Worm (Caenorhabditis elegans) whole organism, L4 larva: ENCODE results near the gene hpo-30.

Experiments
- F26F4.8 ChIP-seq: fragments of 200-800 bp; sonication (Bioruptor generic); conservative IDR thresholded peaks from 2 replicates; pipeline ENCODE4 v1.3.6; 2022; ENCODE audit warnings: missing genetic modification characterization, missing compliant biosample characterization
- F37D6.2 ChIP-seq: sonication (generic microtip); optimal IDR thresholded peaks from 2 replicates; lab custom pipeline; 2016; ENCODE audit warnings: mild to moderate bottlenecking, missing genetic modification characterization, missing compliant biosample characterization
- R02D3.7 ChIP-seq: fragments of 150-350 bp; sonication (generic microtip); optimal IDR thresholded peaks from 3 replicates; lab custom pipeline; 2014; ENCODE audit warnings: missing biosample characterization, missing genetic modification characterization
- Y48G9A.11 ChIP-seq: fragments of 200-800 bp; sonication (Bioruptor generic); IDR thresholded peaks from 2 replicates; pipeline ENCODE4 v1.3.6; 2022; ENCODE audit warnings: missing genetic modification reagents, missing genetic modification characterization, missing compliant biosample characterization
- Y75B8A.6 ChIP-seq: fragments of 200-800 bp; sonication (Bioruptor generic); IDR thresholded peaks from 2 replicates; pipeline ENCODE4 v1.3.6; 2022; ENCODE audit warnings: missing genetic modification reagents, missing genetic modification characterization, missing compliant biosample characterization
- ZK337.2 ChIP-seq: fragments of 200-800 bp; sonication (Bioruptor generic); IDR thresholded peaks from 2 replicates; pipeline ENCODE4 v1.3.6; 2022; ENCODE audit warnings: missing genetic modification reagents, missing genetic modification characterization, missing compliant biosample characterization
- ZK546.5 ChIP-seq, 2 experiments: sonication (generic microtip); optimal IDR thresholded peaks; 2 replicates each; lab custom pipeline; 2017; ENCODE audit warnings: missing biosample characterization in 2 of 2, missing genetic modification characterization in 2 of 2
- aha-1 ChIP-seq: fragments of 150-350 bp; peaks from one replicate; lab custom pipeline; 2014; ENCODE audit warnings: missing biosample characterization, missing genetic modification characterization
- arid-1 ChIP-seq: fragments of 200-800 bp; sonication (Bioruptor generic); conservative IDR thresholded peaks from 2 replicates; pipeline ENCODE4 v1.3.6; 2022; ENCODE audit warnings: missing genetic modification reagents, missing genetic modification characterization, missing compliant biosample characterization
- ceh-62 ChIP-seq: sonication (generic microtip); optimal IDR thresholded peaks from 2 replicates; lab custom pipeline; 2017; ENCODE audit warnings: missing biosample characterization, missing genetic modification characterization
- ceh-82 ChIP-seq: sonication (generic microtip); optimal IDR thresholded peaks from 2 replicates; lab custom pipeline; 2017; ENCODE audit warnings: missing biosample characterization, missing genetic modification characterization
- cey-2 ChIP-seq: sonication (generic microtip); optimal IDR thresholded peaks from 3 replicates; lab custom pipeline; 2017; ENCODE audit warnings: missing genetic modification characterization, mild to moderate bottlenecking, missing compliant biosample characterization, antibody characterized with exemption, borderline replicate concordance; ENCODE audit not compliant: insufficient read depth
- ctbp-1 ChIP-seq: fragments of 200-800 bp; sonication (Bioruptor generic); IDR thresholded peaks from 2 replicates; pipeline ENCODE4 v1.3.6; 2022; ENCODE audit warnings: missing genetic modification reagents, missing genetic modification characterization, missing compliant biosample characterization
- daf-16 ChIP-seq, 3 experiments: sonication (generic microtip); optimal IDR thresholded peaks; 2 replicates each; lab custom pipeline; 2016 to 2017; ENCODE audit warnings: missing genetic modification characterization in 3 of 3, missing genetic modification reagents in 3 of 3, mild to moderate bottlenecking in 2 of 3, missing compliant biosample characterization in 2 of 3, missing biosample characterization in 1 of 3, moderate library complexity in 1 of 3
- dmd-8 ChIP-seq: fragments of 200-800 bp; sonication (Bioruptor generic); IDR thresholded peaks from 2 replicates; pipeline ENCODE4 v1.3.6; 2022; ENCODE audit warnings: missing genetic modification characterization, missing compliant biosample characterization
- dmd-9 ChIP-seq: fragments of 200-800 bp; sonication (Bioruptor generic); IDR thresholded peaks from 2 replicates; pipeline ENCODE4 v1.3.6; 2022; ENCODE audit warnings: missing genetic modification reagents, missing genetic modification characterization, missing compliant biosample characterization
- duxl-1 ChIP-seq: sonication (generic microtip); optimal IDR thresholded peaks from 2 replicates; lab custom pipeline; 2016; ENCODE audit warnings: mild to moderate bottlenecking, missing genetic modification characterization, moderate library complexity, missing compliant biosample characterization; ENCODE audit not compliant: poor library complexity
- dve-1 ChIP-seq: sonication (generic microtip); optimal IDR thresholded peaks from 2 replicates; lab custom pipeline; 2017; ENCODE audit warnings: antibody characterized with exemption, mild to moderate bottlenecking, missing genetic modification characterization, missing compliant biosample characterization; ENCODE audit not compliant: insufficient read depth
- egl-43 ChIP-seq: fragments of 200-800 bp; sonication (Bioruptor generic); IDR thresholded peaks from 2 replicates; pipeline ENCODE4 v1.3.6; 2022; ENCODE audit warnings: missing genetic modification reagents, missing genetic modification characterization, missing compliant biosample characterization
- hmg-1.1 ChIP-seq: fragments of 200-800 bp; sonication (Bioruptor generic); IDR thresholded peaks from 2 replicates; pipeline ENCODE4 v1.3.6; 2022; ENCODE audit warnings: missing genetic modification reagents, missing genetic modification characterization, missing compliant biosample characterization
- jun-1 ChIP-seq: fragments of 150-350 bp; optimal IDR thresholded peaks from 2 replicates; lab custom pipeline; 2014; ENCODE audit warnings: missing biosample characterization, missing genetic modification reagents, missing genetic modification characterization
- lin-1 ChIP-seq: fragments of 200-800 bp; sonication (Bioruptor generic); IDR thresholded peaks from 2 replicates; pipeline ENCODE4 v1.3.6; 2022; ENCODE audit warnings: missing genetic modification reagents, missing genetic modification characterization, missing compliant biosample characterization
- lin-13 ChIP-seq: fragments of 150-350 bp; optimal IDR thresholded peaks from 2 replicates; lab custom pipeline; 2014; ENCODE audit warnings: missing biosample characterization, missing genetic modification reagents, missing genetic modification characterization
- lin-29 ChIP-seq: fragments of 200-800 bp; sonication (Bioruptor generic); IDR thresholded peaks from 2 replicates; pipeline ENCODE4 v1.3.6; 2022; ENCODE audit warnings: missing genetic modification reagents, missing genetic modification characterization, missing compliant biosample characterization
- lsy-2 ChIP-seq, 2 experiments: fragments of 150-350 bp in 1 of 2; sonication (generic microtip) in 1 of 2; optimal IDR thresholded peaks; 2 replicates each; lab custom pipeline; 2014 to 2017; ENCODE audit warnings: missing biosample characterization in 2 of 2, missing genetic modification characterization in 2 of 2
- madf-9 ChIP-seq: fragments of 200-800 bp; sonication (Bioruptor generic); conservative IDR thresholded peaks from 2 replicates; pipeline ENCODE4 v1.3.6; 2022; ENCODE audit warnings: missing genetic modification reagents, missing genetic modification characterization, missing compliant biosample characterization
- mdl-1 ChIP-seq, 2 experiments: fragments of 150-350 bp in 1 of 2; sonication (generic microtip) in 1 of 2; optimal IDR thresholded peaks; 2 replicates each; lab custom pipeline; 2014 to 2017; ENCODE audit warnings: missing biosample characterization in 2 of 2, missing genetic modification characterization in 2 of 2
- mep-1 ChIP-seq: fragments of 150-350 bp; sonication (generic microtip); optimal IDR thresholded peaks from 3 replicates; lab custom pipeline; 2014; ENCODE audit warnings: missing biosample characterization, missing genetic modification characterization
- mes-2 ChIP-seq: sonication (generic microtip); optimal IDR thresholded peaks from 2 replicates; lab custom pipeline; 2016; ENCODE audit warnings: missing genotype, mild to moderate bottlenecking, missing genetic modification characterization, missing compliant biosample characterization; ENCODE audit not compliant: poor library complexity, severe bottlenecking
- mxl-2 ChIP-seq: fragments of 200-800 bp; sonication (Bioruptor generic); conservative IDR thresholded peaks from 2 replicates; pipeline ENCODE4 v1.3.6; 2022; ENCODE audit warnings: missing genetic modification reagents, missing genetic modification characterization, missing compliant biosample characterization
- mxl-3 ChIP-seq: fragments of 200-800 bp; sonication (Bioruptor generic); optimal IDR thresholded peaks from 2 replicates; lab custom pipeline; 2018; ENCODE audit warnings: mild to moderate bottlenecking, missing genetic modification characterization, missing compliant biosample characterization
- nhr-10 ChIP-seq: fragments of 150-350 bp; optimal IDR thresholded peaks from 2 replicates; lab custom pipeline; 2014; ENCODE audit warnings: missing biosample characterization, missing genetic modification characterization
- nhr-102 ChIP-seq: sonication (generic microtip); optimal IDR thresholded peaks from 2 replicates; lab custom pipeline; 2016; ENCODE audit warnings: mild to moderate bottlenecking, missing genetic modification characterization, moderate library complexity, missing compliant biosample characterization
- nhr-237 ChIP-seq: sonication (generic microtip); optimal IDR thresholded peaks from 2 replicates; lab custom pipeline; 2017; ENCODE audit warnings: missing biosample characterization, missing genetic modification characterization
- nhr-6 ChIP-seq: fragments of 150-350 bp; optimal IDR thresholded peaks from 2 replicates; lab custom pipeline; 2014; ENCODE audit warnings: missing biosample characterization, missing genetic modification characterization
- nhr-76 ChIP-seq: fragments of 150-350 bp; optimal IDR thresholded peaks from 2 replicates; lab custom pipeline; 2014; ENCODE audit warnings: missing biosample characterization, missing genetic modification characterization
- nhr-77 ChIP-seq: fragments of 150-350 bp; optimal IDR thresholded peaks from 2 replicates; lab custom pipeline; 2014; ENCODE audit warnings: missing biosample characterization, missing genetic modification characterization
- php-3 ChIP-seq: fragments of 200-800 bp; sonication (Bioruptor generic); IDR thresholded peaks from 2 replicates; pipeline ENCODE4 v1.3.6; 2022; ENCODE audit warnings: missing genetic modification reagents, missing genetic modification characterization, missing compliant biosample characterization
- set-16 ChIP-seq: fragments of 200-800 bp; sonication (Bioruptor generic); IDR thresholded peaks from 2 replicates; pipeline ENCODE4 v1.3.6; 2022; ENCODE audit warnings: missing genetic modification reagents, missing genetic modification characterization, missing compliant biosample characterization
- snpc-1.2 ChIP-seq: fragments of 200-800 bp; sonication (Bioruptor generic); IDR thresholded peaks from 2 replicates; pipeline ENCODE4 v1.3.6; 2022; ENCODE audit warnings: missing genetic modification reagents, missing genetic modification characterization, missing compliant biosample characterization
- snpc-4 ChIP-seq: fragments of 150-350 bp; optimal IDR thresholded peaks from 2 replicates; lab custom pipeline; 2014; ENCODE audit warnings: missing biosample characterization, missing genetic modification characterization
- spr-1 ChIP-seq: sonication (generic microtip); optimal IDR thresholded peaks from 2 replicates; lab custom pipeline; 2016; ENCODE audit warnings: mild to moderate bottlenecking, missing genetic modification characterization, missing compliant biosample characterization
- tag-97 ChIP-seq: fragments of 200-800 bp; sonication (Bioruptor generic); IDR thresholded peaks from 2 replicates; pipeline ENCODE4 v1.3.6; 2022; ENCODE audit warnings: missing genetic modification characterization, missing compliant biosample characterization
- tra-1 ChIP-seq: fragments of 200-800 bp; sonication (Bioruptor generic); IDR thresholded peaks from 2 replicates; pipeline ENCODE4 v1.3.6; 2022; ENCODE audit warnings: missing genetic modification reagents, missing genetic modification characterization, missing compliant biosample characterization
- vab-7 ChIP-seq: fragments of 200-800 bp; sonication (Bioruptor generic); IDR thresholded peaks from 2 replicates; pipeline ENCODE4 v1.3.6; 2022; ENCODE audit warnings: missing genetic modification reagents, missing genetic modification characterization, missing compliant biosample characterization
- zag-1 ChIP-seq: fragments of 150-350 bp; optimal IDR thresholded peaks from 2 replicates; lab custom pipeline; 2014; ENCODE audit warnings: missing biosample characterization, missing genetic modification characterization
- zfp-2 ChIP-seq: sonication (generic microtip); optimal IDR thresholded peaks from 2 replicates; lab custom pipeline; 2016; ENCODE audit warnings: mild to moderate bottlenecking, missing genetic modification characterization, missing compliant biosample characterization
- zfp-3 ChIP-seq: fragments of 200-800 bp; sonication (Bioruptor generic); conservative IDR thresholded peaks from 2 replicates; pipeline ENCODE4 v1.3.6; 2022; ENCODE audit warnings: missing genetic modification reagents, missing genetic modification characterization, missing compliant biosample characterization
- zip-11 ChIP-seq: fragments of 200-800 bp; sonication (Bioruptor generic); IDR thresholded peaks from 2 replicates; pipeline ENCODE4 v1.3.6; 2022; ENCODE audit warnings: missing genetic modification characterization, missing compliant biosample characterization
- zip-2 ChIP-seq: fragments of 150-350 bp; optimal IDR thresholded peaks from 2 replicates; lab custom pipeline; 2014; ENCODE audit warnings: missing biosample characterization, missing genetic modification characterization

The hpo-30 gene

DNA sequence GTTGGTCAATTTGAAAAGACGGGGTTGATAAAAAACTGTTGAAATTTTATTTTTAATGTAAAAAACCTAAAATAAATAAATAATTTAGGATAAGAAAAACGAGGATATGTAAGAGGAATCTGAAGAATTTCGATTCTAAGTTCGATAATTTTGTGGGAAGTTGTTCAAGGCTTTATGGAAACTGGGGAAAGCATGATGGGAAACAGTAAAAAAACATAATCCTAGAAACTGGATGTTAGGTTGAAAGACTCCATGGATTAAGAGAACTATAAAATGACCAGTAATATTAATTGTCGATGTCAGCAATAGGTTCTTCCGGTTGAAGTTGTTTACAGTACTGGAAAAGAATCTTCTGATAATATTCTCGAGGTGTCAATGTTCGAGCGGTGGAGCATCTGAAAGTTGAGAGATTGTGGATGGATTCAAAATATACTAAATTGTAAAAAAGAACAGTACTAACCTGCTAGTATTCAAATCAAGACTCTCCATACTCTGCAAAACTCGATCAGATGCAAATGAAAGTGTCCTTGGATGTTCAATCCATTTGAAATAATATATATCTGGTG lies 10.2 kb upstream of the hpo-30 start (continued):
- TF ChIP-seq Y75B8A.6 (GFP tag; lab: Robert Waterston, UW) (no peak), daf-16 (GFP tag; optimal IDR thresholded peaks at IDR 0.05; lab: Kevin White, UChicago) (peak in 1 of 2 experiments; percentile 13), daf-16 (tag; optimal IDR thresholded peaks at IDR 0.05; lab: Kevin White, UChicago) (peak; percentile 13), ZK337.2 (GFP tag; lab: Robert Waterston, UW) (no peak), vab-7 (GFP tag; lab: Robert Waterston, UW) (no peak), ceh-62 (tag; lab: Kevin White, UChicago) (no peak), php-3 (GFP tag; lab: Robert Waterston, UW) (no peak), ceh-82 (tag; lab: Kevin White, UChicago) (no peak), zfp-3 (GFP tag; lab: Robert Waterston, UW) (peak; percentile 42; the same call in 1 of the 2 replicates), snpc-1.2 (GFP tag; lab: Robert Waterston, UW) (no peak; the same call in 1 of the 2 replicates), hmg-1.1 (GFP tag; lab: Robert Waterston, UW) (0 out of 2 replicates have a peak, but pooled peaks have one; percentile 9), snpc-4 (tag; lab: Kevin White, UChicago) (no peak), nhr-237 (tag; lab: Kevin White, UChicago) (no peak), arid-1 (GFP tag; lab: Robert Waterston, UW) (peak; percentile 32), tag-97 (GFP tag; lab: Robert Waterston, UW) (no peak), zip-2 (no peak), set-16 (GFP tag; lab: Robert Waterston, UW) (no peak), nhr-76 (no peak), lin-13 (GFP tag; lab: Kevin White, UChicago) (no peak), aha-1 (tag; lab: Kevin White, UChicago) (no peak), mxl-2 (GFP tag; lab: Robert Waterston, UW) (no peak), nhr-102 (tag; lab: Kevin White, UChicago) (peak; percentile 45), lin-1 (no peak), R02D3.7 (no peak), lin-29 (no peak), zip-11 (GFP tag; lab: Robert Waterston, UW) (no peak), nhr-6 (no peak), lsy-2 (tag; optimal IDR thresholded peaks at IDR 0.05; lab: Kevin White, UChicago) (peak in 1 of 2 experiments; percentile 29), cey-2 (tag; lab: Kevin White, UChicago) (no peak), ZK546.5 (tag; optimal IDR thresholded peaks at IDR 0.05; lab: Kevin White, UChicago) (no peak), egl-43 (GFP tag; lab: Robert Waterston, UW) (no peak), madf-9 (GFP tag; lab: Robert Waterston, UW) (no peak), jun-1 (no peak), tra-1 (GFP tag; lab: Robert Waterston, UW) (no peak), Y48G9A.11 (no peak), dmd-9 (GFP tag; lab: Robert Waterston, UW) (no peak), F26F4.8 (GFP tag; lab: Robert Waterston, UW) (no peak), duxl-1 (tag; lab: Kevin White, UChicago) (peak; percentile 64), nhr-10 (tag; lab: Kevin White, UChicago) (no peak), mep-1 (tag; lab: Kevin White, UChicago) (peak; percentile 6), F37D6.2 (tag; lab: Kevin White, UChicago) (no peak), mdl-1 (tag; optimal IDR thresholded peaks at IDR 0.05; lab: Kevin White, UChicago) (no peak), dmd-8 (no peak), ctbp-1 (GFP tag; lab: Robert Waterston, UW) (no peak), zag-1 (tag; lab: Kevin White, UChicago) (no peak), zfp-2 (no peak), mxl-3 (no peak), nhr-77 (no peak), mes-2 (tag; lab: Kevin White, UChicago) (peak; percentile 22), spr-1 (no peak), dve-1 (no peak)
